Fruit fly (Drosophila melanogaster) whole organism, wandering third instar larva: Measurements from ENCODE around the gene CG13239.
A peak's percentile ranks its signal among the peaks of the same experiment; 100 is the strongest.

ENCODE experiments used
- Abd-B ChIP-seq: fragments of >200 bp; optimal IDR thresholded peaks from 2 replicates; lab custom pipeline; 2017; ENCODE audit warnings: missing biosample characterization, missing genetic modification characterization
- CG32264 ChIP-seq: fragments of 200-800 bp; sonication (Bioruptor generic); optimal IDR thresholded peaks from 2 replicates; lab custom pipeline; 2016; ENCODE audit warnings: missing biosample characterization, missing genetic modification characterization
- CG9705 ChIP-seq: fragments of 200-800 bp; sonication (Bioruptor generic); optimal IDR thresholded peaks from 2 replicates; lab custom pipeline; 2018; ENCODE audit warnings: missing biosample characterization, mild to moderate bottlenecking, missing genetic modification characterization
- CrebA ChIP-seq: fragments of 200-800 bp; sonication (Bioruptor generic); optimal IDR thresholded peaks from 2 replicates; lab custom pipeline; 2016; ENCODE audit warnings: missing biosample characterization, mild to moderate bottlenecking, missing genetic modification characterization, borderline replicate concordance
- Dfd ChIP-seq: fragments of >200 bp; optimal IDR thresholded peaks from 2 replicates; lab custom pipeline; 2017; ENCODE audit warnings: missing biosample characterization, missing genetic modification characterization
- Dif ChIP-seq: fragments of 200-275, 200-300 bp; sonication (Bioruptor generic); optimal IDR thresholded peaks from 2 replicates; lab custom pipeline; 2018; ENCODE audit warnings: missing biosample characterization, missing genetic modification characterization; ENCODE audit not compliant: partially characterized antibody
- GATAd ChIP-seq: sonication (Bioruptor generic); optimal IDR thresholded peaks from 2 replicates; lab custom pipeline; 2016; ENCODE audit warnings: missing biosample characterization, missing genetic modification characterization
- HLH106 ChIP-seq: fragments of 200-800 bp; optimal IDR thresholded peaks from 3 replicates; lab custom pipeline; 2019; ENCODE audit warnings: missing biosample characterization, mild to moderate bottlenecking, missing genetic modification characterization, moderate library complexity
- Hnf4 ChIP-seq: fragments of 200-800 bp; sonication (Bioruptor generic); optimal IDR thresholded peaks from 2 replicates; lab custom pipeline; 2016; ENCODE audit warnings: missing biosample characterization, mild to moderate bottlenecking, missing genetic modification characterization
- Hr78 ChIP-seq: fragments of >200 bp; optimal IDR thresholded peaks from 2 replicates; lab custom pipeline; 2017; ENCODE audit warnings: missing biosample characterization, missing genetic modification characterization
- Hr83 ChIP-seq: fragments of 200-300 bp; sonication (Bioruptor generic); optimal IDR thresholded peaks from 2 replicates; lab custom pipeline; 2016; ENCODE audit warnings: missing biosample characterization, mild to moderate bottlenecking, missing genetic modification characterization, moderate library complexity; ENCODE audit not compliant: poor library complexity, severe bottlenecking
- Jra ChIP-seq: sonication (Bioruptor generic); optimal IDR thresholded peaks from 2 replicates; lab custom pipeline; 2016; ENCODE audit warnings: missing biosample characterization, missing genetic modification characterization
- Mio ChIP-seq: sonication (Bioruptor generic); optimal IDR thresholded peaks from 2 replicates; lab custom pipeline; 2016; ENCODE audit warnings: missing biosample characterization, missing genetic modification characterization
- Myc ChIP-seq: fragments of >200 bp; optimal IDR thresholded peaks from 2 replicates; lab custom pipeline; 2017
- N ChIP-seq: fragments of >200 bp; optimal IDR thresholded peaks from 2 replicates; lab custom pipeline; 2018; ENCODE audit warnings: missing biosample characterization, missing external identifiers, missing genetic modification characterization
- OdsH ChIP-seq: fragments of 200-800 bp; sonication (Bioruptor generic); optimal IDR thresholded peaks from 2 replicates; lab custom pipeline; 2016; ENCODE audit warnings: missing biosample characterization, mild to moderate bottlenecking, missing genetic modification characterization
- Rel ChIP-seq, 2 experiments: fragments of 200-800 bp; sonication (Bioruptor generic) in 1 of 2; optimal IDR thresholded peaks; 2 replicates in 1 of 2; 3 replicates in 1 of 2; lab custom pipeline; 2016 to 2019; ENCODE audit warnings: mild to moderate bottlenecking in 2 of 2, missing biosample characterization in 2 of 2, missing genetic modification characterization in 2 of 2, moderate library complexity in 1 of 2
- Sp1 ChIP-seq: fragments of 200-800 bp; sonication (Bioruptor generic); optimal IDR thresholded peaks from 3 replicates; lab custom pipeline; 2019; ENCODE audit warnings: missing biosample characterization, mild to moderate bottlenecking, missing genetic modification characterization, moderate library complexity
- Vsx2 ChIP-seq: fragments of 200-300, 225-300 bp; sonication (Bioruptor generic); optimal IDR thresholded peaks from 2 replicates; lab custom pipeline; 2018; ENCODE audit warnings: missing biosample characterization, missing genetic modification characterization; ENCODE audit not compliant: partially characterized antibody
- br ChIP-seq: fragments of 200-800 bp; sonication (Bioruptor generic); optimal IDR thresholded peaks from 2 replicates; lab custom pipeline; 2016; ENCODE audit warnings: missing biosample characterization, missing genetic modification characterization
- brk ChIP-seq: fragments of 200-800 bp; sonication (Bioruptor generic); optimal IDR thresholded peaks from 2 replicates; lab custom pipeline; 2016; ENCODE audit warnings: missing biosample characterization, mild to moderate bottlenecking, missing genetic modification characterization
- dl ChIP-seq, 2 experiments: fragments of 175-275, 200-275 bp in 1 of 2; fragments of 200-275 bp in 1 of 2; sonication (Bioruptor generic); optimal IDR thresholded peaks; lab custom pipeline; 2018; ENCODE audit warnings: mild to moderate bottlenecking in 2 of 2, missing biosample characterization in 2 of 2, missing genetic modification characterization in 2 of 2, moderate library complexity in 2 of 2; ENCODE audit not compliant: partially characterized antibody in 2 of 2, insufficient read depth in 1 of 2
- dmrt93B ChIP-seq: fragments of 200-800 bp; sonication (Bioruptor generic); optimal IDR thresholded peaks from 2 replicates; lab custom pipeline; 2018; ENCODE audit warnings: missing biosample characterization, mild to moderate bottlenecking, missing genetic modification characterization
- dsf ChIP-seq: sonication (Bioruptor generic); optimal IDR thresholded peaks from 2 replicates; lab custom pipeline; 2016; ENCODE audit warnings: missing biosample characterization, missing genetic modification characterization, borderline replicate concordance
- ey ChIP-seq: fragments of 200-800 bp; sonication (Bioruptor generic); optimal IDR thresholded peaks from 2 replicates; lab custom pipeline; 2016; ENCODE audit warnings: missing biosample characterization, missing genetic modification characterization
- foxo ChIP-seq, 2 experiments: fragments of 200-800 bp; sonication (Bioruptor generic); optimal IDR thresholded peaks; 2 replicates in 1 of 2; 3 replicates in 1 of 2; lab custom pipeline; 2016 to 2017; ENCODE audit warnings: missing biosample characterization in 2 of 2, missing genetic modification characterization in 2 of 2
- fru ChIP-seq: fragments of 200-800 bp; sonication (Bioruptor generic); optimal IDR thresholded peaks from 3 replicates; lab custom pipeline; 2016; ENCODE audit warnings: missing biosample characterization, mild to moderate bottlenecking, missing genetic modification characterization
- h ChIP-seq: fragments of 200-800 bp; sonication (Bioruptor generic); optimal IDR thresholded peaks from 3 replicates; lab custom pipeline; 2016; ENCODE audit warnings: missing biosample characterization, mild to moderate bottlenecking, missing genetic modification characterization
- jim ChIP-seq: fragments of 175-275, 200-325 bp; sonication (Bioruptor generic); optimal IDR thresholded peaks from 2 replicates; lab custom pipeline; 2016; ENCODE audit warnings: missing biosample characterization, mild to moderate bottlenecking, missing genetic modification characterization
- lola ChIP-seq: fragments of >200 bp; optimal IDR thresholded peaks from 2 replicates; lab custom pipeline; 2017; ENCODE audit warnings: missing biosample characterization, missing genetic modification characterization
- pan ChIP-seq: fragments of >200 bp; optimal IDR thresholded peaks from 2 replicates; lab custom pipeline; 2017
- psq ChIP-seq: fragments of 200-800 bp; sonication (Bioruptor generic); optimal IDR thresholded peaks from 3 replicates; lab custom pipeline; 2017; ENCODE audit warnings: missing biosample characterization, mild to moderate bottlenecking, missing genetic modification characterization, moderate library complexity
- rgr ChIP-seq: fragments of 200-800 bp; sonication (Bioruptor generic); optimal IDR thresholded peaks from 3 replicates; lab custom pipeline; 2016; ENCODE audit warnings: missing biosample characterization, mild to moderate bottlenecking, missing genetic modification characterization
- sage ChIP-seq: fragments of 200-800 bp; sonication (Bioruptor generic); optimal IDR thresholded peaks from 2 replicates; lab custom pipeline; 2016; ENCODE audit warnings: missing biosample characterization, mild to moderate bottlenecking, missing genetic modification characterization
- sv ChIP-seq: fragments of 200-800 bp; sonication (Bioruptor generic); optimal IDR thresholded peaks from 3 replicates; lab custom pipeline; 2016; ENCODE audit warnings: missing biosample characterization, missing genetic modification characterization
- tai ChIP-seq: sonication (Bioruptor generic); optimal IDR thresholded peaks from 2 replicates; lab custom pipeline; 2016; ENCODE audit warnings: missing biosample characterization, missing genetic modification characterization
- usp ChIP-seq: fragments of >200 bp; optimal IDR thresholded peaks from 2 replicates; lab custom pipeline; 2017; ENCODE audit warnings: missing biosample characterization, missing genetic modification characterization
- woc ChIP-seq: sonication (Bioruptor generic); optimal IDR thresholded peaks from 2 replicates; lab custom pipeline; 2016; ENCODE audit warnings: missing biosample characterization, mild to moderate bottlenecking, missing genetic modification characterization

The CG13239 gene

dm6 chr3L:22826236-22826635, 34.4 kb upstream of the CG13239 start:
- TF ChIP-seq Hnf4 (peak; percentile 8), sv (GFP tag; lab: Kevin White, UChicago) (no peak), jim (GFP tag; lab: Kevin White, UChicago) (peak; percentile 76), h (GFP tag; lab: Kevin White, UChicago) (peak; percentile 27), Hr83 (GFP tag; lab: Kevin White, UChicago) (peak; percentile 67), rgr (peak; percentile 49), br (GFP tag; lab: Kevin White, UChicago) (no peak), fru (peak; percentile 15), GATAd (GFP tag; lab: Kevin White, UChicago) (no peak)

- TF ChIP-seq Dfd (GFP tag; lab: Kevin White, UChicago): peak; percentile 84
- no peak for TF ChIP-seq usp (GFP tag; lab: Kevin White, UChicago)
Observed at dm6 chr3L:22830132-22830697, 30.4 kb upstream of the CG13239 start.

- TF ChIP-seq foxo (GFP tag; optimal IDR thresholded peaks at IDR 0.05; lab: Kevin White, UChicago) (peak in 1 of 2 experiments; percentile 59), CG9705 (GFP tag; lab: Kevin White, UChicago) (no peak), Dif (GFP tag; lab: Kevin White, UChicago) (peak; percentile 95), Myc (lab: Kevin White, UChicago) (no peak), fru (peak; percentile 15), rgr (peak; percentile 63), usp (GFP tag; lab: Kevin White, UChicago) (no peak), CrebA (GFP tag; lab: Kevin White, UChicago) (peak; percentile 71), sage (GFP tag; lab: Kevin White, UChicago) (peak; percentile 40), br (GFP tag; lab: Kevin White, UChicago) (peak; percentile 48), N (GFP tag; lab: Kevin White, UChicago) (peak; percentile 52), h (GFP tag; lab: Kevin White, UChicago) (peak; percentile 87), Vsx2 (GFP tag; lab: Kevin White, UChicago) (peak; percentile 71), Hr83 (GFP tag; lab: Kevin White, UChicago) (peak; percentile 93), Mio (GFP tag; lab: Kevin White, UChicago) (no peak), Sp1 (GFP tag; lab: Kevin White, UChicago) (peak; percentile 68), GATAd (GFP tag; lab: Kevin White, UChicago) (no peak), Abd-B (no peak), CG32264 (GFP tag; lab: Kevin White, UChicago) (no peak), OdsH (peak; percentile 58), sv (GFP tag; lab: Kevin White, UChicago) (no peak), pan (lab: Kevin White, UChicago) (no peak), Hnf4 (peak; percentile 57), ey (GFP tag; lab: Kevin White, UChicago) (peak; percentile 4), Jra (GFP tag; lab: Kevin White, UChicago) (peak; percentile 62), dsf (GFP tag; lab: Kevin White, UChicago) (no peak), Dfd (GFP tag; lab: Kevin White, UChicago) (peak; percentile 98), dmrt93B (GFP tag; lab: Kevin White, UChicago) (no peak), Hr78 (no peak), tai (GFP tag; lab: Kevin White, UChicago) (no peak), Rel (GFP tag; optimal IDR thresholded peaks at IDR 0.05; lab: Kevin White, UChicago) (peak; percentile 68), Rel (tag; optimal IDR thresholded peaks at IDR 0.05; lab: Kevin White, UChicago) (peak; percentile 56), HLH106 (tag; lab: Kevin White, UChicago) (peak; percentile 34), psq (GFP tag; lab: Kevin White, UChicago) (peak; percentile 95), jim (GFP tag; lab: Kevin White, UChicago) (peak; percentile 97), brk (GFP tag; lab: Kevin White, UChicago) (peak; percentile 10), woc (GFP tag; lab: Kevin White, UChicago) (peak; percentile 5), lola (no peak), dl (GFP tag; optimal IDR thresholded peaks at IDR 0.05; lab: Kevin White, UChicago; ENCODE audit: insufficient read depth in 1 of 2, partially characterized antibody in 2 of 2) (peak; percentile 63 to 97)
Observed at dm6 chr3L:22835144-22835964, 25.2 kb upstream of the CG13239 start, which contains the start of gene jim. Gene jim (minus strand): TSS chr3L:22835194.
